Fruit fly (Drosophila melanogaster): ENCODE data around the gene Acbp4.

DNA sequence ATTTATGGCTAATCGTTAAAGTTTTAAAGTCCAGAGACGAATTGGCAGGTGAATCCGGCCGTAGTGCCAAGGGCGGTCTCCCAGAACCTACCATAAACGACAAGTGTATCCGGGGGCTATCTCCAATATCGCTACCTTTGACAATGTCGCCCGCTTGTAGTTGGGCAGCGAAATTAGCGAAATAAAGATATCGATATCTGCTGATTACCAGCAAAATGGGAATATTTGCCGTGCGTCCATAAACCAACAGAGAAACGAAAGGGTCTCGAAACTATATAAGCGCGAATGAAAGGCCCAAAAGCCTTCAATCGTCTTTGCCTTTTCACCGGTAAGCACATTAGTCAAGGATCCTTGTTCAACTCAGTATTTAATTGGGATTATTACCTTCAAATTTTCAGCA, 2.5 kb upstream of the Acbp4 start, which contains the start of gene Acbp3:
- TF ChIP-seq Snoo (tag; optimal IDR thresholded peaks at IDR 0.05) (no peak), CG17806 (tag; optimal IDR thresholded peaks at IDR 0.05) (no peak)
